Worm (Caenorhabditis elegans) whole organism, L3 larva: ENCODE results near the gene eri-1.
A peak's percentile ranks its signal among the peaks of the same experiment; 100 is the strongest.

Experiments
- R02D3.7 ChIP-seq: fragments of 150-350 bp; optimal IDR thresholded peaks from 2 replicates; lab custom pipeline; 2014; ENCODE audit warnings: missing biosample characterization, missing genetic modification characterization
- ZK546.5 ChIP-seq: sonication (generic microtip); optimal IDR thresholded peaks from 2 replicates; lab custom pipeline; 2017; ENCODE audit warnings: missing biosample characterization, missing genetic modification characterization
- aly-2 ChIP-seq: fragments of 150-350 bp; optimal IDR thresholded peaks from 2 replicates; lab custom pipeline; 2014; ENCODE audit warnings: missing biosample characterization, missing genetic modification characterization
- ama-1 ChIP-seq: fragments of 150-350 bp; optimal IDR thresholded peaks from 2 replicates; lab custom pipeline; 2018
- ceh-16 ChIP-seq: sonication (generic microtip); optimal IDR thresholded peaks from 2 replicates; lab custom pipeline; 2017; ENCODE audit warnings: missing biosample characterization, missing genetic modification characterization
- ceh-28 ChIP-seq: fragments of 150-350 bp; optimal IDR thresholded peaks from 2 replicates; lab custom pipeline; 2014; ENCODE audit warnings: missing biosample characterization, missing genetic modification reagents, missing genetic modification characterization
- ceh-82 ChIP-seq: fragments of 150-350 bp; optimal IDR thresholded peaks from 2 replicates; lab custom pipeline; 2014; ENCODE audit warnings: missing biosample characterization, missing genetic modification characterization
- ceh-9 ChIP-seq: sonication (generic microtip); optimal IDR thresholded peaks from 2 replicates; lab custom pipeline; 2018; ENCODE audit warnings: missing biosample characterization, missing genetic modification characterization
- daf-12 ChIP-seq: fragments of 150-350 bp; optimal IDR thresholded peaks from 2 replicates; lab custom pipeline; 2014; ENCODE audit warnings: missing biosample characterization, missing genetic modification reagents, missing genetic modification characterization
- egl-27 ChIP-seq: sonication (generic microtip); optimal IDR thresholded peaks from 4 replicates; lab custom pipeline; 2017; ENCODE audit warnings: missing biosample characterization, missing genetic modification reagents, missing genetic modification characterization
- egl-5 ChIP-seq: fragments of 150-350 bp; optimal IDR thresholded peaks from 2 replicates; lab custom pipeline; 2017; ENCODE audit warnings: missing biosample characterization, missing genetic modification reagents, missing genetic modification characterization, inconsistent platforms
- elt-1 ChIP-seq: fragments of 150-350 bp; optimal IDR thresholded peaks from 2 replicates; lab custom pipeline; 2014; ENCODE audit warnings: missing biosample characterization, missing genetic modification characterization
- elt-2 ChIP-seq: sonication (generic microtip); optimal IDR thresholded peaks from 2 replicates; lab custom pipeline; 2016; ENCODE audit warnings: missing genetic modification reagents, mild to moderate bottlenecking, missing genetic modification characterization, missing compliant biosample characterization
- elt-3 ChIP-seq, 3 experiments: fragments of 150-350 bp in 1 of 3; sonication (generic microtip) in 2 of 3; optimal IDR thresholded peaks; 2 replicates in 2 of 3; 4 replicates in 1 of 3; lab custom pipeline; 2014 to 2017; ENCODE audit warnings: missing biosample characterization in 3 of 3, missing genetic modification characterization in 3 of 3
- eor-1 ChIP-seq, 2 experiments: fragments of 150-350 bp; optimal IDR thresholded peaks; 2 replicates each; lab custom pipeline; 2014 to 2018; ENCODE audit warnings: missing biosample characterization in 2 of 2, missing genetic modification characterization in 2 of 2
- fkh-10 ChIP-seq: sonication (generic microtip); optimal IDR thresholded peaks from 2 replicates; lab custom pipeline; 2017; ENCODE audit warnings: missing biosample characterization, missing genetic modification reagents, missing genetic modification characterization
- fkh-2 ChIP-seq: fragments of 150-350 bp; optimal IDR thresholded peaks from 2 replicates; lab custom pipeline; 2014; ENCODE audit warnings: missing biosample characterization, missing genetic modification reagents, missing genetic modification characterization
- fos-1 ChIP-seq: fragments of 150-350 bp; optimal IDR thresholded peaks from 2 replicates; lab custom pipeline; 2014; ENCODE audit warnings: missing biosample characterization, missing genetic modification characterization
- hmg-11 ChIP-seq: sonication (generic microtip); optimal IDR thresholded peaks from 2 replicates; lab custom pipeline; 2016; ENCODE audit warnings: missing genetic modification characterization, missing compliant biosample characterization
- jun-1 ChIP-seq: fragments of 150-350 bp; optimal IDR thresholded peaks from 2 replicates; lab custom pipeline; 2014; ENCODE audit warnings: missing biosample characterization, missing genetic modification reagents, missing genetic modification characterization
- lin-15B ChIP-seq: fragments of 150-350 bp; optimal IDR thresholded peaks from 2 replicates; lab custom pipeline; 2014; ENCODE audit warnings: missing biosample characterization, missing genetic modification characterization
- lin-39 ChIP-seq: fragments of 150-350 bp; optimal IDR thresholded peaks from 2 replicates; lab custom pipeline; 2018; ENCODE audit warnings: missing biosample characterization, missing genetic modification reagents, missing genetic modification characterization
- lsy-12 ChIP-seq: sonication (generic microtip); optimal IDR thresholded peaks from 2 replicates; lab custom pipeline; 2016; ENCODE audit warnings: mild to moderate bottlenecking, missing genetic modification characterization, missing compliant biosample characterization
- mdl-1 ChIP-seq: fragments of 150-350 bp; optimal IDR thresholded peaks from 2 replicates; lab custom pipeline; 2014; ENCODE audit warnings: missing biosample characterization, missing genetic modification characterization
- mml-1 ChIP-seq: fragments of 150-350 bp; sonication (generic microtip); optimal IDR thresholded peaks from 3 replicates; lab custom pipeline; 2014; ENCODE audit warnings: missing biosample characterization, missing genetic modification characterization
- nfya-1 ChIP-seq: sonication (generic microtip); optimal IDR thresholded peaks from 2 replicates; lab custom pipeline; 2017; ENCODE audit warnings: missing genetic modification characterization, mild to moderate bottlenecking, missing compliant biosample characterization, antibody characterized with exemption, moderate library complexity; ENCODE audit not compliant: insufficient read depth
- nhr-11 ChIP-seq: fragments of 150-350 bp; optimal IDR thresholded peaks from 2 replicates; lab custom pipeline; 2014; ENCODE audit warnings: missing biosample characterization, missing genetic modification characterization
- nhr-12 ChIP-seq: fragments of 150-350 bp; optimal IDR thresholded peaks from 2 replicates; lab custom pipeline; 2014; ENCODE audit warnings: missing biosample characterization, missing genetic modification characterization
- nhr-23 ChIP-seq: fragments of 150-350 bp; optimal IDR thresholded peaks from 2 replicates; lab custom pipeline; 2014; ENCODE audit warnings: missing biosample characterization, missing genetic modification reagents, missing genetic modification characterization
- nhr-237 ChIP-seq: fragments of 150-350 bp; optimal IDR thresholded peaks from 2 replicates; lab custom pipeline; 2014; ENCODE audit warnings: missing biosample characterization, missing genetic modification characterization
- nhr-25 ChIP-seq: sonication (generic microtip); optimal IDR thresholded peaks from 2 replicates; lab custom pipeline; 2017; ENCODE audit warnings: missing biosample characterization, missing genetic modification characterization
- nhr-28 ChIP-seq: fragments of 150-350 bp; optimal IDR thresholded peaks from 2 replicates; lab custom pipeline; 2014; ENCODE audit warnings: missing biosample characterization, missing genetic modification characterization
- nhr-43 ChIP-seq: sonication (generic microtip); optimal IDR thresholded peaks from 2 replicates; lab custom pipeline; 2016; ENCODE audit warnings: mild to moderate bottlenecking, missing genetic modification characterization, missing compliant biosample characterization; ENCODE audit not compliant: poor library complexity, severe bottlenecking
- nhr-67 ChIP-seq: fragments of 150-350 bp; optimal IDR thresholded peaks from 2 replicates; lab custom pipeline; 2014; ENCODE audit warnings: missing biosample characterization, missing genetic modification characterization
- nhr-76 ChIP-seq: fragments of 150-350 bp; sonication (generic microtip); optimal IDR thresholded peaks from 5 replicates; lab custom pipeline; 2014; ENCODE audit warnings: missing biosample characterization, missing genetic modification characterization
- nhr-77 ChIP-seq: fragments of 150-350 bp; optimal IDR thresholded peaks from 2 replicates; lab custom pipeline; 2014; ENCODE audit warnings: missing biosample characterization, missing genetic modification characterization
- pha-4 ChIP-seq: fragments of 150-350 bp; optimal IDR thresholded peaks from 2 replicates; lab custom pipeline; 2014; ENCODE audit warnings: missing biosample characterization, missing genetic modification reagents, missing genetic modification characterization
- pqm-1 ChIP-seq: fragments of 150-350 bp; optimal IDR thresholded peaks from 2 replicates; lab custom pipeline; 2017; ENCODE audit warnings: missing biosample characterization, missing genetic modification characterization, inconsistent platforms
- sea-2 ChIP-seq: fragments of 150-350 bp; sonication (generic microtip); optimal IDR thresholded peaks from 4 replicates; lab custom pipeline; 2014; ENCODE audit warnings: missing biosample characterization, missing genetic modification reagents, missing genetic modification characterization
- skn-1 ChIP-seq: fragments of 150-350 bp; optimal IDR thresholded peaks from 2 replicates; lab custom pipeline; 2014; ENCODE audit warnings: missing biosample characterization, missing genetic modification characterization
- snpc-4 ChIP-seq: fragments of 150-350 bp; optimal IDR thresholded peaks from 2 replicates; lab custom pipeline; 2014; ENCODE audit warnings: missing biosample characterization, missing genetic modification characterization
- tbx-2 ChIP-seq: sonication (generic microtip); optimal IDR thresholded peaks from 2 replicates; lab custom pipeline; 2016; ENCODE audit warnings: mild to moderate bottlenecking, missing genetic modification characterization, missing compliant biosample characterization
- unc-39 ChIP-seq: sonication (generic microtip); optimal IDR thresholded peaks from 4 replicates; lab custom pipeline; 2017; ENCODE audit warnings: missing biosample characterization, missing genetic modification characterization
- unc-62 ChIP-seq: fragments of 150-350 bp; sonication (generic microtip); optimal IDR thresholded peaks from 4 replicates; lab custom pipeline; 2014; ENCODE audit warnings: missing biosample characterization, missing genetic modification reagents, missing genetic modification characterization
- zag-1 ChIP-seq: fragments of 150-350 bp; optimal IDR thresholded peaks from 2 replicates; lab custom pipeline; 2014; ENCODE audit warnings: missing biosample characterization, missing genetic modification characterization
- ztf-11 ChIP-seq: fragments of 150-350 bp; optimal IDR thresholded peaks from 2 replicates; lab custom pipeline; 2014; ENCODE audit warnings: missing biosample characterization, missing genetic modification characterization
- ztf-4 ChIP-seq: fragments of 150-350 bp; optimal IDR thresholded peaks from 2 replicates; lab custom pipeline; 2014; ENCODE audit warnings: missing biosample characterization, missing genetic modification characterization

The eri-1 gene

ce11 chrIV:420686-421085, 928 bp upstream of the eri-1 start:
- TF ChIP-seq lin-15B (tag; lab: Kevin White, UChicago) (no peak), nhr-11 (tag; lab: Kevin White, UChicago) (no peak), eor-1 (tag; optimal IDR thresholded peaks at IDR 0.05; lab: Kevin White, UChicago) (no peak), elt-1 (tag; lab: Kevin White, UChicago) (no peak), mml-1 (tag; lab: Kevin White, UChicago) (no peak), nhr-76 (tag; lab: Kevin White, UChicago) (no peak), lsy-12 (tag; lab: Kevin White, UChicago) (no peak), nhr-43 (tag; lab: Kevin White, UChicago) (no peak), ceh-82 (tag; lab: Kevin White, UChicago) (no peak), unc-39 (tag; lab: Kevin White, UChicago) (no peak), ZK546.5 (tag; lab: Kevin White, UChicago) (no peak), ceh-16 (no peak), fkh-10 (GFP tag; lab: Kevin White, UChicago) (no peak), pha-4 (tag; lab: Kevin White, UChicago) (no peak), ceh-28 (no peak), aly-2 (tag; lab: Kevin White, UChicago) (no peak), zag-1 (no peak), lin-39 (tag; lab: Kevin White, UChicago) (no peak)
- TF ChIP-seq, all 47 proteins: peak for 0

- no peak for TF ChIP-seq ceh-16
- TF ChIP-seq mdl-1 (tag; lab: Kevin White, UChicago): no peak
- TF ChIP-seq fkh-2 (tag; lab: Kevin White, UChicago): no peak
- no peak for TF ChIP-seq nhr-12
- no peak for TF ChIP-seq ama-1 (lab: Kevin White, UChicago)
- peak; percentile 73 for TF ChIP-seq elt-2
- no peak for TF ChIP-seq egl-5 (tag; lab: Kevin White, UChicago)
- peak; percentile 13 for TF ChIP-seq nhr-77
- TF ChIP-seq nhr-28 (tag; lab: Kevin White, UChicago): no peak
- no peak for TF ChIP-seq nhr-76 (tag; lab: Kevin White, UChicago)
- TF ChIP-seq nhr-237 (tag; lab: Kevin White, UChicago): no peak
- no peak for TF ChIP-seq elt-1 (tag; lab: Kevin White, UChicago)
- TF ChIP-seq sea-2 (GFP tag; lab: Kevin White, UChicago): no peak
- TF ChIP-seq ceh-28: peak; percentile 20
- TF ChIP-seq fkh-10 (GFP tag; lab: Kevin White, UChicago): no peak
- no peak for TF ChIP-seq zag-1
- TF ChIP-seq elt-3 (tag; optimal IDR thresholded peaks at IDR 0.05; lab: Kevin White, UChicago): no peak
- TF ChIP-seq lin-39 (tag; lab: Kevin White, UChicago): no peak
- TF ChIP-seq hmg-11: peak; percentile 59
- peak; percentile 79 for TF ChIP-seq skn-1 (tag; lab: Kevin White, UChicago)
- TF ChIP-seq nhr-23 (tag; lab: Kevin White, UChicago): peak; percentile 81
- no peak for TF ChIP-seq ztf-4 (tag; lab: Kevin White, UChicago)
- TF ChIP-seq fos-1 (tag; lab: Kevin White, UChicago): no peak
- no peak for TF ChIP-seq egl-27
- peak; percentile 53 for TF ChIP-seq nhr-25 (tag; lab: Kevin White, UChicago)
- TF ChIP-seq nhr-67 (tag; lab: Kevin White, UChicago): no peak
- TF ChIP-seq ZK546.5 (tag; lab: Kevin White, UChicago): no peak
- TF ChIP-seq daf-12 (tag; lab: Kevin White, UChicago): no peak
- peak; percentile 58 for TF ChIP-seq pqm-1 (tag; lab: Kevin White, UChicago)
- TF ChIP-seq R02D3.7: peak; percentile 47
- no peak for TF ChIP-seq ceh-9 (tag; lab: Kevin White, UChicago)
- TF ChIP-seq lin-15B (tag; lab: Kevin White, UChicago): peak; percentile 56
- peak; percentile 93 for TF ChIP-seq pha-4 (tag; lab: Kevin White, UChicago)
- TF ChIP-seq tbx-2 (tag; lab: Kevin White, UChicago): no peak
- no peak for TF ChIP-seq eor-1 (tag; optimal IDR thresholded peaks at IDR 0.05; lab: Kevin White, UChicago)
- TF ChIP-seq nhr-11 (tag; lab: Kevin White, UChicago): no peak
- TF ChIP-seq aly-2 (tag; lab: Kevin White, UChicago): no peak
- TF ChIP-seq unc-62: no peak
- no peak for TF ChIP-seq ceh-82 (tag; lab: Kevin White, UChicago)
- peak; percentile 43 for TF ChIP-seq lsy-12 (tag; lab: Kevin White, UChicago)
- no peak for TF ChIP-seq ztf-11 (tag; lab: Kevin White, UChicago)
- TF ChIP-seq mml-1 (tag; lab: Kevin White, UChicago): no peak
- TF ChIP-seq jun-1 (tag; lab: Kevin White, UChicago): peak; percentile 65
- TF ChIP-seq snpc-4 (tag; lab: Kevin White, UChicago): peak; percentile 11
- TF ChIP-seq nhr-43 (tag; lab: Kevin White, UChicago): peak; percentile 68
- no peak for TF ChIP-seq unc-39 (tag; lab: Kevin White, UChicago)
- TF ChIP-seq nfya-1: peak; percentile 76
Observed at ce11 chrIV:410420-410891, 9.3 kb downstream of the eri-1 start, which contains the start of gene T07A9.12. TSS of gene T07A9.12 (plus strand) at chrIV:410867.
